Worm (Caenorhabditis elegans) whole organism, young adult: ENCODE results near the gene skat-1.
A peak's percentile ranks its signal among the peaks of the same experiment; 100 is the strongest.
"Not testable (repeated sequence)": the region's sequence is repeated elsewhere in the genome, so short reads cannot be mapped to it uniquely, and the experiment has no call there.

Source experiments
- F33H1.4 ChIP-seq: fragments of 200-800 bp; sonication (Bioruptor generic); IDR thresholded peaks from 2 replicates; pipeline ENCODE4 v1.3.6; 2022; ENCODE audit warnings: missing genetic modification reagents, missing genetic modification characterization, missing compliant biosample characterization
- K12H6.12 ChIP-seq: fragments of 200-800 bp; sonication (Bioruptor generic); optimal IDR thresholded peaks from 2 replicates; lab custom pipeline; 2018; ENCODE audit warnings: mild to moderate bottlenecking, missing genetic modification characterization, missing compliant biosample characterization
- ama-1 ChIP-seq, 3 experiments: fragments of 150-350 bp in 1 of 3; sonication (generic microtip) in 2 of 3; optimal IDR thresholded peaks; 2 replicates each; lab custom pipeline; 2014 to 2018; ENCODE audit warnings: missing biosample characterization in 2 of 3, missing genetic modification characterization in 2 of 3, missing genetic modification reagents in 2 of 3
- aptf-2 ChIP-seq: fragments of 200-800 bp; sonication (Bioruptor generic); conservative IDR thresholded peaks from 2 replicates; pipeline ENCODE4 v1.3.6; 2022; ENCODE audit warnings: missing genetic modification reagents, missing genetic modification characterization, missing compliant biosample characterization
- athp-1 ChIP-seq: sonication (generic microtip); optimal IDR thresholded peaks from 2 replicates; lab custom pipeline; 2017; ENCODE audit warnings: mild to moderate bottlenecking, missing genetic modification characterization, missing compliant biosample characterization
- bed-2 ChIP-seq: fragments of 200-800 bp; sonication (Bioruptor generic); IDR thresholded peaks from 2 replicates; pipeline ENCODE4 v1.3.6; 2022; ENCODE audit warnings: missing genetic modification reagents, missing genetic modification characterization, missing compliant biosample characterization
- cebp-1 ChIP-seq, 2 experiments: fragments of 200-800 bp in 1 of 2; sonication (Bioruptor generic) in 1 of 2; sonication (generic microtip) in 1 of 2; IDR thresholded peaks in 1 of 2; optimal IDR thresholded peaks in 1 of 2; 2 replicates each; pipeline versions ENCODE4 v1.3.6 to Lab custom; 2017 to 2022; ENCODE audit warnings: missing compliant biosample characterization in 2 of 2, missing genetic modification characterization in 2 of 2, mild to moderate bottlenecking in 1 of 2, missing genetic modification reagents in 1 of 2, moderate library complexity in 1 of 2
- ceh-100 ChIP-seq: fragments of 200-800 bp; sonication (Bioruptor generic); IDR thresholded peaks from 2 replicates; pipeline ENCODE4 v1.3.6; 2022; ENCODE audit warnings: missing genetic modification reagents, missing genetic modification characterization, missing compliant biosample characterization
- ceh-91 ChIP-seq: fragments of 200-800 bp; sonication (Bioruptor generic); IDR thresholded peaks from 2 replicates; pipeline ENCODE4 v1.3.6; 2022; ENCODE audit warnings: missing genetic modification reagents, missing genetic modification characterization, missing compliant biosample characterization
- efl-1 ChIP-seq: fragments of 150-350 bp; optimal IDR thresholded peaks from 2 replicates; lab custom pipeline; 2014; ENCODE audit warnings: missing biosample characterization, missing genetic modification reagents, missing genetic modification characterization
- fkh-3 ChIP-seq: sonication (generic microtip); optimal IDR thresholded peaks from 2 replicates; lab custom pipeline; 2016; ENCODE audit warnings: mild to moderate bottlenecking, missing genetic modification characterization, missing compliant biosample characterization
- him-1 ChIP-seq: sonication (generic microtip); optimal IDR thresholded peaks from 2 replicates; lab custom pipeline; 2016; ENCODE audit warnings: missing genotype, missing genetic modification reagents, missing genetic modification characterization, missing compliant biosample characterization
- hlh-26 ChIP-seq: fragments of 200-800 bp; sonication (Bioruptor generic); conservative IDR thresholded peaks from 2 replicates; pipeline ENCODE4 v1.3.6; 2022; ENCODE audit warnings: missing genetic modification reagents, missing genetic modification characterization, missing compliant biosample characterization
- hrde-1 ChIP-seq: sonication (generic microtip); optimal IDR thresholded peaks from 2 replicates; lab custom pipeline; 2016; ENCODE audit warnings: missing genetic modification characterization, mild to moderate bottlenecking, missing compliant biosample characterization, moderate library complexity, missing genotype, missing genetic modification reagents, borderline replicate concordance
- hsf-1 ChIP-seq: fragments of 200-800 bp; sonication (Bioruptor generic); IDR thresholded peaks from 2 replicates; pipeline ENCODE4 v1.3.6; 2022; ENCODE audit warnings: missing genetic modification reagents, missing genetic modification characterization, missing compliant biosample characterization
- lag-1 ChIP-seq: fragments of 200-800 bp; sonication (Bioruptor generic); IDR thresholded peaks from 2 replicates; pipeline ENCODE4 v1.3.6; 2022; ENCODE audit warnings: missing genetic modification reagents, missing genetic modification characterization, missing compliant biosample characterization
- lin-35 ChIP-seq, 3 experiments: fragments of 150-350 bp in 2 of 3; sonication (generic microtip) in 1 of 3; optimal IDR thresholded peaks; 2 replicates each; lab custom pipeline; 2014 to 2018; ENCODE audit warnings: missing biosample characterization in 3 of 3, missing genetic modification characterization in 3 of 3, missing genetic modification reagents in 3 of 3
- lin-40 ChIP-seq: sonication (generic microtip); optimal IDR thresholded peaks from 2 replicates; lab custom pipeline; 2016; ENCODE audit warnings: missing genetic modification characterization, mild to moderate bottlenecking, missing compliant biosample characterization, missing genotype, missing genetic modification reagents
- lin-54 ChIP-seq: fragments of 200-800 bp; sonication (Bioruptor generic); optimal IDR thresholded peaks from 2 replicates; lab custom pipeline; 2018; ENCODE audit warnings: mild to moderate bottlenecking, missing genetic modification characterization, missing compliant biosample characterization
- lsl-1 ChIP-seq: fragments of 200-800 bp; sonication (Bioruptor generic); optimal IDR thresholded peaks from 2 replicates; lab custom pipeline; 2018; ENCODE audit warnings: mild to moderate bottlenecking, missing genetic modification characterization, moderate library complexity, missing compliant biosample characterization
- lsy-27 ChIP-seq: sonication (generic microtip); optimal IDR thresholded peaks from 2 replicates; lab custom pipeline; 2017; ENCODE audit warnings: missing genetic modification characterization, mild to moderate bottlenecking, missing compliant biosample characterization, antibody characterized with exemption, missing genotype, borderline replicate concordance; ENCODE audit not compliant: insufficient read depth
- madf-6 ChIP-seq: fragments of 200-800 bp; sonication (Bioruptor generic); IDR thresholded peaks from 2 replicates; pipeline ENCODE4 v1.3.6; 2022; ENCODE audit warnings: missing genetic modification reagents, missing genetic modification characterization, missing compliant biosample characterization
- nfyb-1 ChIP-seq: fragments of 200-800 bp; sonication (Bioruptor generic); IDR thresholded peaks from 2 replicates; pipeline ENCODE4 v1.3.6; 2022; ENCODE audit warnings: missing genetic modification reagents, missing genetic modification characterization, missing compliant biosample characterization
- nhr-120 ChIP-seq: fragments of 200-800 bp; sonication (Bioruptor generic); IDR thresholded peaks from 2 replicates; pipeline ENCODE4 v1.3.6; 2022; ENCODE audit warnings: missing genetic modification characterization, missing compliant biosample characterization
- pha-4 ChIP-seq: fragments of 150-350 bp; sonication (generic microtip); optimal IDR thresholded peaks from 2 replicates; lab custom pipeline; 2014; ENCODE audit warnings: missing biosample characterization, missing genetic modification reagents, missing genetic modification characterization
- repo-1 ChIP-seq: sonication (generic microtip); optimal IDR thresholded peaks from 2 replicates; lab custom pipeline; 2017; ENCODE audit warnings: mild to moderate bottlenecking, missing genetic modification characterization, missing compliant biosample characterization
- snpc-1.3 ChIP-seq: sonication (generic microtip); optimal IDR thresholded peaks from 2 replicates; lab custom pipeline; 2017; ENCODE audit warnings: missing genetic modification characterization, mild to moderate bottlenecking, missing compliant biosample characterization, antibody characterized with exemption, moderate library complexity, missing genotype, missing genetic modification reagents; ENCODE audit not compliant: insufficient read depth
- snpc-4 ChIP-seq, 5 experiments: fragments of 150-350 bp in 1 of 5; sonication (generic microtip) in 4 of 5; optimal IDR thresholded peaks; 2 replicates each; lab custom pipeline; 2014 to 2018; ENCODE audit warnings: missing genetic modification characterization in 5 of 5, missing biosample characterization in 3 of 5, antibody characterized with exemption in 2 of 5, mild to moderate bottlenecking in 2 of 5, missing compliant biosample characterization in 2 of 5, missing genotype in 2 of 5, moderate library complexity in 2 of 5, missing genetic modification reagents in 1 of 5
- somi-1 ChIP-seq: fragments of 200-800 bp; sonication (Bioruptor generic); optimal IDR thresholded peaks from 2 replicates; lab custom pipeline; 2018; ENCODE audit warnings: mild to moderate bottlenecking, missing genetic modification characterization, missing compliant biosample characterization
- sptf-2 ChIP-seq: fragments of 200-800 bp; sonication (Bioruptor generic); optimal IDR thresholded peaks from 2 replicates; lab custom pipeline; 2018; ENCODE audit warnings: mild to moderate bottlenecking, missing genetic modification characterization, missing compliant biosample characterization
- unc-62 ChIP-seq: fragments of 150-350 bp; optimal IDR thresholded peaks from 2 replicates; lab custom pipeline; 2014; ENCODE audit warnings: missing biosample characterization, missing genetic modification reagents, missing genetic modification characterization
- zfh-2 ChIP-seq: fragments of 200-800 bp; sonication (Bioruptor generic); conservative IDR thresholded peaks from 2 replicates; pipeline ENCODE4 v1.3.6; 2022; ENCODE audit warnings: missing genetic modification reagents, missing genetic modification characterization, missing compliant biosample characterization
- ztf-6 ChIP-seq: fragments of 200-800 bp; sonication (Bioruptor generic); IDR thresholded peaks from 2 replicates; pipeline ENCODE4 v1.3.6; 2022; ENCODE audit warnings: missing genetic modification reagents, missing genetic modification characterization, missing compliant biosample characterization

skat-1 gene

DNA sequence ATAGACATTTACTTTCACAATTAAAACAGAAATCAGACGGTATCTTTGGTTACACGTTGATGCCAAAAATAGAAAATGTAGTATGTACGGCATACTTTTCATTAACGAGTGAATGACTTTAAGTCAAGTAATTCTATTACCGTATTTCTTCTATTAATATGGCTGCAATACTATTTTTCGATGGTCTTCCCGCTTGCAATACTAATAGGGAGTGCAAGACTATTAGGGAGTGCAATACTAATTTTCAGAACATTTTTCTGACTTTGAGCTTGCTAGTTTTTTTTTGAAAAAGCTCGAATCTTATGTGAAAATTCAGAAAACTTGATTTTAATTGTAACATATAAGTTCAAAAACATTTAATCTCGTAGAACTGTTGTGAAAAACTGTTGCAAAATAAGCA lies 6.8 kb downstream of the skat-1 start, which contains the start of gene R08D7.7:
TSS of gene R08D7.7 (plus strand) at position 301 of the 400 bp plus-strand sequence.
- not testable (repeated sequence) for TF ChIP-seq zfh-2, lsy-27, sptf-2
- TF ChIP-seq, all 124 proteins: peak for 0; not testable (repeated sequence) for 124

DNA sequence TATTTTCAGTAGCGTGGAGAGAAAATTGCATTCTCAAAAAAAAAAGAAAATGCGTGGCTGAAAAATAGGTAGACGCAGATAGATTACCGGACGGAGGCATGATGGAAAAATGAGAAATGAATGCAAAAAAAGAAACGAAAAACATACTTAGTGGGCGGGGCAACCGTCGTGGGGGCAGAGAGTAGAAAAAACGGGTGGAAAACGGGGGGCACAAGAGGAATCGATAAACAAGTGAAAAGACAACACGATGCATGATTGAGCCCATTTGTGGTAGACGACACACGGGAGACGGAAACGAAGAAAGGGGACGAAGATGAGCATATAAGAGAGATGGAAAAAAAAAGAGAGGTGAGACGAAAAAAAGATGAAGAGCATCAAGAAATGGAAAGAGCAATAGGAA lies 8.0 kb downstream of the skat-1 start:
- TF ChIP-seq hsf-1 (GFP tag; lab: Robert Waterston, UW), result 0 out of 2 replicates have a peak, but pooled peaks have one; percentile 7
- peak in 1 of 3 experiments; percentile 3 for TF ChIP-seq lin-35 (GFP tag; optimal IDR thresholded peaks at IDR 0.05; lab: Kevin White, UChicago)
- TF ChIP-seq hrde-1 (tag; lab: Kevin White, UChicago), result no peak
- no peak for TF ChIP-seq ceh-91 (GFP tag; lab: Robert Waterston, UW)
- TF ChIP-seq, all 124 proteins: peak for 2

DNA sequence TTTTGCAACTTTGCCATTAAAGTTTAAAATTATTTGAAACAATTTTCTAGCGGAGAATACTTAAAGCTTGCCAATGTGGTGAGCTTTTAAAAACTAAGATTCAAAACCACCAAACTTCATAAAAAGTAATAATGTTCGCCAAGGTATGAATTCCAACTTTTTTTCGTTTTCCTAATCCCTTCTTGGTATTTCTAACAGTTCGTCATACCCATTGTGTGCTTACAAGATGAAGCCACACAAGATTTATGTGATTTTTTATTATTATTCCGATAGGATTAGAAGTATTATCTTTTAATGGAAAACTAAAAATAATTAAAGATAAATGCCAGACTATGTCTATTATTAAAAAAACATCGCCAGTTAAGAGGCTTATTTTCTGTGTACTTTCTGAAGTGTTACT lies 8.5 kb downstream of the skat-1 start:
- TF ChIP-seq hsf-1 (GFP tag; lab: Robert Waterston, UW), result no peak

DNA sequence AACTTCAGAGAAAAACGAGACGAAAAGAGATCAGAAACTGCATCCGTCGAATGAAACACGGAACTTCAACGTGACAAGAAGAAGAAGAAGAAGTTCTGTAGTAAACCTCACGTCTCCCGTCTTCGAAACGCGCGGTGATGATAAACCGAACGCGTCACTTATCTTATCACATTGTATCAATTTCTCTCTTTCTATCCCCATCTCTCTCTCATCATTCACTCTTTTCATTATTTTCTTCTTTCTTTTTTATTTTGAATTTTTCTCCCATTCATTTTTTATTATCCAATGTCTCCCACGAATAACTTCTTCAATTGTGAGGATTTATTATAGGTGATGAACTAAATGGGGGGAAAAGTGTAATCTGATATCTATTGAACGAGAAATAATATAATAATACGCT lies 9.7 kb downstream of the skat-1 start:
- no peak for TF ChIP-seq repo-1
- no peak for TF ChIP-seq athp-1
- TF ChIP-seq K12H6.12 (tag; lab: Kevin White, UChicago), result no peak
- TF ChIP-seq efl-1 (GFP tag; lab: Kevin White, UChicago), result no peak
- no peak for TF ChIP-seq nhr-120 (GFP tag; lab: Robert Waterston, UW)
- no peak for TF ChIP-seq fkh-3 (tag; lab: Kevin White, UChicago)
- TF ChIP-seq lin-54 (GFP tag; lab: Kevin White, UChicago), result no peak
- no peak for TF ChIP-seq cebp-1 (GFP tag; IDR thresholded peaks at IDR 0.05; lab: Robert Waterston, UW)
- peak; percentile 10 for TF ChIP-seq cebp-1 (tag; optimal IDR thresholded peaks at IDR 0.05; lab: Kevin White, UChicago)
- TF ChIP-seq somi-1, result peak; percentile 73
- TF ChIP-seq lin-40, result peak; percentile 61
- TF ChIP-seq ztf-6 (GFP tag; lab: Robert Waterston, UW), result no peak
- TF ChIP-seq ama-1 (optimal IDR thresholded peaks at IDR 0.05; lab: Kevin White, UChicago), result no peak
- TF ChIP-seq ama-1 (GFP tag; optimal IDR thresholded peaks at IDR 0.05; lab: Kevin White, UChicago), result no peak
- TF ChIP-seq nfyb-1 (GFP tag; lab: Robert Waterston, UW), result no peak
- no peak for TF ChIP-seq pha-4 (tag; lab: Kevin White, UChicago)
- no peak for TF ChIP-seq bed-2 (GFP tag; lab: Robert Waterston, UW)
- no peak for TF ChIP-seq F33H1.4 (GFP tag; lab: Robert Waterston, UW)
- no peak for TF ChIP-seq him-1 (tag; lab: Kevin White, UChicago)
- no peak for TF ChIP-seq snpc-1.3 (tag; lab: Kevin White, UChicago)
- TF ChIP-seq hlh-26 (GFP tag; lab: Robert Waterston, UW), result no peak
- no peak for TF ChIP-seq ceh-100 (GFP tag; lab: Robert Waterston, UW)
- TF ChIP-seq madf-6 (GFP tag; lab: Robert Waterston, UW), result no peak
- no peak for TF ChIP-seq aptf-2 (GFP tag; lab: Robert Waterston, UW)
- TF ChIP-seq unc-62 (GFP tag; lab: Kevin White, UChicago), result no peak
- no peak for TF ChIP-seq lsl-1
- TF ChIP-seq lag-1 (GFP tag; lab: Robert Waterston, UW), result no peak
- no peak for TF ChIP-seq snpc-4 (GFP tag; optimal IDR thresholded peaks at IDR 0.05; lab: Kevin White, UChicago)
- no peak for TF ChIP-seq snpc-4 (tag; optimal IDR thresholded peaks at IDR 0.05; lab: Kevin White, UChicago)
